Worm (Caenorhabditis elegans): ENCODE data around the gene C52G5.2.

DNA sequence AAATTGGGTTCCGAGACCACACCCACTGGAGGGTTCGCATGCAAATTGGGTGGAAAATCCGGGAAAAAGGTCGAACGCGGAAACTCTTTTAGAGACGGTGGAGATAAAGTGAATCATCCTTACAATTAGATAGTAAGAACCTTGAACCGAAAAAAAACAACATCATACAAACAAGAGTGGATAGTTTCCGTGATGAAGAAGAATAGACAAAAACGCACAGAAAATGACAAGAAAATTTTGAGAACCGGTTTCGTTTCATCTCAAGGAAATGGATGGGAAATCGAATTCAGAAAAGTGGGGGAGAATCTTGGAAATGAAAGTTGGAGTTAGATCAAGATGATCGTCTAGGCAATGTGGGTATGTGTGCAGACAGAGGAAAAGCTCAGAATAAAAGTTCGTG lies 27.7 kb upstream of the C52G5.2 start:
- no peak for TF ChIP-seq K11D2.4 (GFP tag; IDR thresholded peaks at IDR 0.05)
- no peak for TF ChIP-seq zim-3 (tag; optimal IDR thresholded peaks at IDR 0.05)
- TF ChIP-seq dpl-1 (GFP tag; optimal IDR thresholded peaks at IDR 0.05), result no peak
- TF ChIP-seq ama-1 (optimal IDR thresholded peaks at IDR 0.05), result no peak
- no peak for TF ChIP-seq ama-1 (GFP tag; optimal IDR thresholded peaks at IDR 0.05)
- TF ChIP-seq unc-62 (GFP tag; optimal IDR thresholded peaks at IDR 0.05), result no peak
- no peak for TF ChIP-seq mes-4 (tag; optimal IDR thresholded peaks at IDR 0.05)
- TF ChIP-seq Y95B8A.8 (GFP tag; IDR thresholded peaks at IDR 0.05), result no peak
- TF ChIP-seq rpc-1 (optimal IDR thresholded peaks at IDR 0.05), result no peak
- TF ChIP-seq rpc-1 (tag; optimal IDR thresholded peaks at IDR 0.05), result no peak
- TF ChIP-seq ekl-4 (GFP tag; IDR thresholded peaks at IDR 0.05), result no peak
- no peak for TF ChIP-seq T07F8.4 (tag; optimal IDR thresholded peaks at IDR 0.05)
